Fruit fly (Drosophila melanogaster): ENCODE measurements around the gene CG11122.

The CG11122 gene

dm6 chrX:11147553-11148067 lies 23.1 kb upstream of the CG11122 start (continued):
- TF ChIP-seq zf30C (GFP tag; optimal IDR thresholded peaks at IDR 0.05) (no peak), Asciz (GFP tag; optimal IDR thresholded peaks at IDR 0.05) (no peak), CG34422 (GFP tag; IDR thresholded peaks at IDR 0.05) (peak; percentile 63; the same call in 1 of the 3 replicates), vnd (GFP tag; IDR thresholded peaks at IDR 0.05; ENCODE audit: partially characterized antibody) (no peak), CG9932 (GFP tag; IDR thresholded peaks at IDR 0.05) (no peak), sqz (GFP tag; optimal IDR thresholded peaks at IDR 0.05) (peak; percentile 68), CG12236 (GFP tag; optimal IDR thresholded peaks at IDR 0.05) (no peak), Dp (GFP tag; optimal IDR thresholded peaks at IDR 0.05) (peak; percentile 7), tgo (GFP tag; IDR thresholded peaks at IDR 0.05) (no peak), dan (GFP tag; IDR thresholded peaks at IDR 0.05) (no peak), CG12744 (GFP tag; optimal IDR thresholded peaks at IDR 0.05) (no peak), CG4328 (GFP tag; optimal IDR thresholded peaks at IDR 0.05) (no peak), Adf1 (GFP tag; IDR thresholded peaks at IDR 0.05) (peak; percentile 93), slp2 (GFP tag; optimal IDR thresholded peaks at IDR 0.05) (no peak), CG14710 (tag; optimal IDR thresholded peaks at IDR 0.05) (no peak), CG3407 (GFP tag; optimal IDR thresholded peaks at IDR 0.05) (no peak), Drgx (GFP tag; IDR thresholded peaks at IDR 0.05) (0 out of 2 replicates have a peak, but pooled peaks have one; percentile 24), Spps (tag; optimal IDR thresholded peaks at IDR 0.05) (no peak), grau (tag; optimal IDR thresholded peaks at IDR 0.05) (peak; percentile 83), CG12942 (GFP tag; optimal IDR thresholded peaks at IDR 0.05) (no peak), gcm (GFP tag; optimal IDR thresholded peaks at IDR 0.05) (no peak), CG8944 (GFP tag; optimal IDR thresholded peaks at IDR 0.05) (no peak), Awh (GFP tag; IDR thresholded peaks at IDR 0.05) (no peak), gfzf (GFP tag; optimal IDR thresholded peaks at IDR 0.05) (no peak), pb (GFP tag; optimal IDR thresholded peaks at IDR 0.05) (no peak), bsh (GFP tag; optimal IDR thresholded peaks at IDR 0.05) (no peak), PHDP (tag; optimal IDR thresholded peaks at IDR 0.05) (no peak)

dm6 chrX:11146598-11147176 lies 22.2 kb upstream of the CG11122 start:
- TF ChIP-seq CG10979 (tag; optimal IDR thresholded peaks at IDR 0.05), result peak; percentile 30
- peak; percentile 26 for TF ChIP-seq CG17359 (tag; optimal IDR thresholded peaks at IDR 0.05)
- TF ChIP-seq CG13424 (tag; optimal IDR thresholded peaks at IDR 0.05), result peak; percentile 36
- peak; percentile 1 for TF ChIP-seq CG12659 (GFP tag; optimal IDR thresholded peaks at IDR 0.05)
- no peak for TF ChIP-seq Blimp-1 (GFP tag; optimal IDR thresholded peaks at IDR 0.05)
- no peak for TF ChIP-seq so (GFP tag; IDR thresholded peaks at IDR 0.05)
- TF ChIP-seq Xbp1 (GFP tag; optimal IDR thresholded peaks at IDR 0.05), result peak; percentile 25
- 0 out of 2 replicates have a peak, but pooled peaks have one; percentile 5 for TF ChIP-seq CG4730 (GFP tag; IDR thresholded peaks at IDR 0.05)
- peak; percentile 64 for TF ChIP-seq CG15479 (GFP tag; optimal IDR thresholded peaks at IDR 0.05)
- no peak for TF ChIP-seq sna (GFP tag; IDR thresholded peaks at IDR 0.05; ENCODE audit: partially characterized antibody)
- peak; percentile 51; the same call in 1 of the 3 replicates for TF ChIP-seq CG11695 (GFP tag; IDR thresholded peaks at IDR 0.05)
- peak; percentile 44 for TF ChIP-seq gem (tag; optimal IDR thresholded peaks at IDR 0.05)
- TF ChIP-seq MBD-R2 (GFP tag; IDR thresholded peaks at IDR 0.05), result no peak
- no peak for TF ChIP-seq CG32767 (GFP tag; IDR thresholded peaks at IDR 0.05)
- peak; percentile 19 for TF ChIP-seq CG1603 (tag; optimal IDR thresholded peaks at IDR 0.05)
- TF ChIP-seq unc-4 (GFP tag; IDR thresholded peaks at IDR 0.05; ENCODE audit: partially characterized antibody), result no peak
- no peak for TF ChIP-seq Lpt (GFP tag; optimal IDR thresholded peaks at IDR 0.05)
- peak; percentile 45 for TF ChIP-seq lab (GFP tag; optimal IDR thresholded peaks at IDR 0.05)
- 0 out of 2 replicates have a peak, but pooled peaks have one; percentile 22 for TF ChIP-seq Drgx (GFP tag; IDR thresholded peaks at IDR 0.05)
- TF ChIP-seq otp (GFP tag; IDR thresholded peaks at IDR 0.05), result 0 out of 3 replicates have a peak, but pooled peaks have one; percentile 39
- peak; percentile 14 for TF ChIP-seq CG7839 (tag; optimal IDR thresholded peaks at IDR 0.05)
- peak; percentile 45 for TF ChIP-seq nerfin-1 (tag; optimal IDR thresholded peaks at IDR 0.05)
- peak; percentile 3 for TF ChIP-seq pb (GFP tag; optimal IDR thresholded peaks at IDR 0.05)
- TF ChIP-seq D19A (tag; optimal IDR thresholded peaks at IDR 0.05), result peak; percentile 12

Measured in whole organism, embryonic.